Worm (Caenorhabditis elegans): Measurements from ENCODE around the gene sptf-2.

- TF ChIP-seq him-1 (tag; optimal IDR thresholded peaks at IDR 0.05): no peak
- TF ChIP-seq W03F9.2 (tag; optimal IDR thresholded peaks at IDR 0.05): no peak
Measured at ce11 chrII:8585036-8585627, 40.1 kb upstream of the sptf-2 start, which contains the start of gene F54C9.11.
